Worm (Caenorhabditis elegans): ENCODE results near the gene F20D6.5.
A peak's percentile ranks its signal among the peaks of the same experiment; 100 is the strongest.

The F20D6.5 gene

DNA sequence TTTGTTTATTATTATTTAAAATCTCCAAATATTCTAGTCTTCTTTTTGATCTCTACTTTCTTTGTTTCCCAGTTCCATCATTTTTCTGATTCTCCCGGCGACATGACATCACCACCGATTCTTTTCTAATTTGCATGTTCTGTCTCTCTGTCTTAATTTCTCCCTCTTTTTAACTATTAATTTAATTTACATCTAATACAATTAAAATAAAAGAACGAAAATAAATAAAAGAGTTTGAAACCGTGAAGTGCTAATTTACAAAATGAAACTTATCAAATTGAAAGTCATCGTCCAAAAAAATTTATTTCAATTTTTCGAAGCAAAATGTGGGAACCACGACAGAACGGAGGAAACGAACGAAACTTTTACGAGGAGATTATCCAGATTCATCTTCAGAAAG lies 2.1 kb upstream of the F20D6.5 start, which contains the start of gene F20D6.6:
F20D6.6 (plus strand) TSS at position 301 of the 400 bp plus-strand sequence.
- TF ChIP-seq lin-29 (GFP tag; IDR thresholded peaks at IDR 0.05) (no peak), unc-130 (GFP tag; optimal IDR thresholded peaks at IDR 0.05) (no peak), pha-4 (GFP tag; IDR thresholded peaks at IDR 0.05) (no peak), pha-4 (tag; optimal IDR thresholded peaks at IDR 0.05) (no peak), unc-39 (tag; optimal IDR thresholded peaks at IDR 0.05) (no peak), nhr-102 (tag; optimal IDR thresholded peaks at IDR 0.05) (no peak), gei-8 (GFP tag; optimal IDR thresholded peaks at IDR 0.05) (no peak), egl-27 (tag; optimal IDR thresholded peaks at IDR 0.05) (no peak), zfp-2 (tag; optimal IDR thresholded peaks at IDR 0.05) (no peak), sdz-12 (GFP tag; optimal IDR thresholded peaks at IDR 0.05) (no peak), dpl-1 (GFP tag; optimal IDR thresholded peaks at IDR 0.05) (no peak)

- TF ChIP-seq daf-16 (GFP tag; optimal IDR thresholded peaks at IDR 0.05), result no peak
- TF ChIP-seq daf-16 (tag; optimal IDR thresholded peaks at IDR 0.05), result peak; percentile 53
- no peak for TF ChIP-seq ceh-20 (GFP tag; IDR thresholded peaks at IDR 0.05)
Measured at ce11 chrV:8163199-8163598, 1.4 kb downstream of the F20D6.5 start.

DNA sequence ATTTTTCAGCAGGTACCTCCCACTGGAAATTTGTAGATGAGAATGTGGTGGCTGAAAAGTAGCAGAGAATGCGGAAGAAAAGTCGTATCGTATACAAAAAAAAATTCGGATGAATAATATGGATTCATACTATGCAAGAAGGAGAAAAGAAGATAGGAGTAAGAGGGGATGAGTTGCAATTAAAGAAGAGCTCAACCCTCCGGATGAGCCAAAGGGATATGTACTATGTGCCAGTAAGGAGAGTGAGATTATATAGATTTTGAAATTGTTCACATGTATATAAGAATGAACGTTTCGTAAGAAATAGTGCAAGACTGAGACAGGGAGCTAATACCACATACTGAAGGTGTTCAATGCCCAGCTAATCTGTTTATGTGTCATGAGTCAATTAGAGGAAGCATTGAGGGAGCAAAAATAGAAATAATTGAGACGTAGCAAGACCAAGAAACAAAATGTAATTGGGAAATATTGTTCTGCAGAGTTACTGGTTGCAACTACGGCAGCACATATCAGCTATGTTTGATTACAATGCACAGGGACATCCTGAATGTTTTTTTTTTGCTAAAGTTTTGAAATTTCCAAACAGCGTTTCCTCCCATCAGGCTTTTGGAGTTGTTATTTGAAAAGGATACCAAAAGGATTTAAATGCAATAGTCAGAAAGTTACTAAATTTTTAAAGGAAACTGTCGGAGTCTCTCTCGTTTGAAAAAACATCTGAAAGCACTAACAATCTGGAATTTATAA lies 6.6 kb downstream of the F20D6.5 start, which contains the start of gene F20D6.8:
F20D6.8 (minus strand) TSS at position 51 of the 744 bp plus-strand sequence.
- TF ChIP-seq lin-15B (tag; optimal IDR thresholded peaks at IDR 0.05) (no peak), lin-29 (GFP tag; IDR thresholded peaks at IDR 0.05) (no peak), sdz-12 (GFP tag; optimal IDR thresholded peaks at IDR 0.05) (no peak), R02D3.7 (tag; optimal IDR thresholded peaks at IDR 0.05) (no peak), dmd-6 (GFP tag; IDR thresholded peaks at IDR 0.05) (no peak), unc-62 (GFP tag; optimal IDR thresholded peaks at IDR 0.05 in 1 of 2) (peak in 1 of 2 experiments; percentile 92), unc-62 (tag; optimal IDR thresholded peaks at IDR 0.05) (no peak)

DNA sequence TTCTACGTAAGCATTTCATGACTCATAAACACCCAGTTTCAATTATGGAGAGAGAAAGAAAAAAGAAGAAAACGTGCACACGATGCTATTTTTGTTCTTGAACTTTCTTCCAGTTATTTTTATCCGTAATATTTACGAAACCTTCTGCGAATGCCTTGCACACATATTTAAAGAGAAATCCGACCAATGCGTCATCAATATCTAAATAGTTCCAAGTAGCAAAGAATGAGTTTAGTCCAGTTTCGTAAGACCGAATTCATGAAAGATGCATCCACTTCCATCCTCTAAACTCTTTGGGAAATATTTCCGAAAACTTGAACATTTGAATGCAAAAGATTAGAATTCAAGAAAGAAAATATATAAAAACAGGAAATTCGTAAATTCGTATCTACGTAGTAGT lies 7.4 kb downstream of the F20D6.5 start:
- TF ChIP-seq lin-13 (GFP tag; optimal IDR thresholded peaks at IDR 0.05) (no peak), lin-38 (GFP tag; IDR thresholded peaks at IDR 0.05) (no peak), aha-1 (tag) (peak; percentile 99), ceh-20 (GFP tag; IDR thresholded peaks at IDR 0.05) (no peak), unc-39 (tag; optimal IDR thresholded peaks at IDR 0.05) (no peak)

DNA sequence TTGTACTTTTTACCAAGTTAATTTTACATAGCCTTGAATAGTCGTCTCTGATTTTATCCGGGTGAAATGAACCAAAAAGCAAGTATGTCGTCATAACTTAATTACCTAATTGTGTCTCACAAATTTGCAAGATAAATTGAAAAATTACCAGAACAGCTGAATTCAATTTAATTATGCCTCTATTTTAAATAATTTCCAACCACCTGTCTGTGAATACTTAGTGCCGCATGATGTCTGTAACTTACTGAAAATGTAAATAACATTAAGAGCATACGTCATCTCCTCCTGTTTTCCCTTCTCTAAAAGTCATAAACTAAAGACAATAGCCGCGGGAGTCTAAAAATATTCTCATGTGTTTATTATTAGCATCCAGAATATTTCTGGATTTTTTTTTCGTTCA lies 8.5 kb downstream of the F20D6.5 start:
- no peak for TF ChIP-seq unc-39 (tag; optimal IDR thresholded peaks at IDR 0.05)
- TF ChIP-seq egl-27 (tag; optimal IDR thresholded peaks at IDR 0.05), result no peak
- TF ChIP-seq fkh-10 (GFP tag; optimal IDR thresholded peaks at IDR 0.05), result no peak
- TF ChIP-seq gei-8 (GFP tag; optimal IDR thresholded peaks at IDR 0.05), result no peak
- TF ChIP-seq daf-8 (GFP tag; IDR thresholded peaks at IDR 0.05), result no peak
- TF ChIP-seq tag-97 (GFP tag; IDR thresholded peaks at IDR 0.05), result no peak
- TF ChIP-seq nhr-28 (tag; optimal IDR thresholded peaks at IDR 0.05), result no peak
- TF ChIP-seq aha-1 (tag), result no peak
- no peak for TF ChIP-seq unc-62 (GFP tag; optimal IDR thresholded peaks at IDR 0.05 in 1 of 2)
- no peak for TF ChIP-seq unc-62 (tag; optimal IDR thresholded peaks at IDR 0.05)

- TF ChIP-seq nhr-76 (tag; optimal IDR thresholded peaks at IDR 0.05), result no peak
- TF ChIP-seq lin-38 (GFP tag; IDR thresholded peaks at IDR 0.05), result no peak
- no peak for TF ChIP-seq unc-130 (GFP tag; optimal IDR thresholded peaks at IDR 0.05)
- no peak for TF ChIP-seq unc-39 (tag; optimal IDR thresholded peaks at IDR 0.05)
Measured at ce11 chrV:8171688-8172087, 9.9 kb downstream of the F20D6.5 start.

DNA sequence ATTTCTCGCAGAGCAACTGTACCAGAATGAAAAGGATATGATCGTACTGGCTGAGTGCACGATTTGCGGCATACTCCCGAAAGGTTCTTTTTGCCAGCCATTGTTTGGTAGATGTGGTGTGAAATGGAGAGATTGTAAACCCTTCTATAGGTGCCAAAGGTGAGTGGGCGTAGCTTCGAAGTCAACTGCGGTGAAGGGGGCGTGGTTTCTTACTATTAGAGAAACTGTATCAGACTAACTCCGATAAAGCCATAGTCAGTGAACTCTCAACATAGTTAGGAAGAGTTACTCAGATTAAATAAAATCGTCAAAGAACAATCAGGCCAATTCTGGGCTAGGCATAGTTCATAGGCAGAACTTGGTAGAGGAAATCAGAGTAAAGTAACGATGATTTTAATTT lies 15.6 kb downstream of the F20D6.5 start, which contains the start of gene F20D6.9:
F20D6.9 (minus strand) TSS at position 101 of the 400 bp plus-strand sequence.
- TF ChIP-seq nhr-111 (GFP tag; optimal IDR thresholded peaks at IDR 0.05) (no peak), mxl-3 (GFP tag; optimal IDR thresholded peaks at IDR 0.05) (no peak), aha-1 (tag) (peak; percentile 26)
